Worm (Caenorhabditis elegans) whole organism, L2 larva: ENCODE measurements around the gene col-85.

Experiments
- C34F6.9 ChIP-seq: fragments of 150-350 bp; optimal IDR thresholded peaks from 2 replicates; lab custom pipeline; 2014; ENCODE audit warnings: missing biosample characterization, missing genetic modification characterization
- aly-2 ChIP-seq: fragments of 150-350 bp; optimal IDR thresholded peaks from 2 replicates; lab custom pipeline; 2014; ENCODE audit warnings: missing biosample characterization, missing genetic modification characterization

ce11 chrII:12516313-12516712, 21.4 kb upstream of the col-85 start, which contains the start of gene srh-61:
- TF ChIP-seq aly-2 (tag; lab: Kevin White, UChicago) (no peak), C34F6.9 (tag; lab: Kevin White, UChicago) (no peak)
